Worm (Caenorhabditis elegans) whole organism, late embryonic: ENCODE measurements around the gene spp-24.

Experiments used
- ahr-1 ChIP-seq: sonication (generic microtip); optimal IDR thresholded peaks from 2 replicates; lab custom pipeline; 2016; ENCODE audit warnings: missing genetic modification characterization, missing compliant biosample characterization
- ama-1 ChIP-seq: fragments of 150-350 bp; optimal IDR thresholded peaks from 2 replicates; lab custom pipeline; 2014
- ceh-34 ChIP-seq: sonication (generic microtip); optimal IDR thresholded peaks from 2 replicates; lab custom pipeline; 2016; ENCODE audit warnings: mild to moderate bottlenecking, missing genetic modification characterization, missing compliant biosample characterization
- dve-1 ChIP-seq: sonication (generic microtip); optimal IDR thresholded peaks from 2 replicates; lab custom pipeline; 2017; ENCODE audit warnings: antibody characterized with exemption, mild to moderate bottlenecking, missing genetic modification characterization, missing compliant biosample characterization
- fkh-10 ChIP-seq: fragments of 150-350 bp; optimal IDR thresholded peaks from 2 replicates; lab custom pipeline; 2014; ENCODE audit warnings: missing biosample characterization, missing genetic modification reagents, missing genetic modification characterization
- mec-3 ChIP-seq: sonication (generic microtip); optimal IDR thresholded peaks from 2 replicates; lab custom pipeline; 2016; ENCODE audit warnings: borderline replicate concordance, missing genetic modification characterization, missing compliant biosample characterization
- nhr-11 ChIP-seq: fragments of 150-350 bp; optimal IDR thresholded peaks from 2 replicates; lab custom pipeline; 2014; ENCODE audit warnings: missing biosample characterization, missing genetic modification characterization
- pqm-1 ChIP-seq: sonication (generic microtip); optimal IDR thresholded peaks from 2 replicates; lab custom pipeline; 2016; ENCODE audit warnings: missing genetic modification characterization, missing compliant biosample characterization
- sox-4 ChIP-seq: sonication (generic microtip); optimal IDR thresholded peaks from 2 replicates; lab custom pipeline; 2017; ENCODE audit warnings: mild to moderate bottlenecking, missing genetic modification characterization, inconsistent platforms, missing compliant biosample characterization

DNA sequence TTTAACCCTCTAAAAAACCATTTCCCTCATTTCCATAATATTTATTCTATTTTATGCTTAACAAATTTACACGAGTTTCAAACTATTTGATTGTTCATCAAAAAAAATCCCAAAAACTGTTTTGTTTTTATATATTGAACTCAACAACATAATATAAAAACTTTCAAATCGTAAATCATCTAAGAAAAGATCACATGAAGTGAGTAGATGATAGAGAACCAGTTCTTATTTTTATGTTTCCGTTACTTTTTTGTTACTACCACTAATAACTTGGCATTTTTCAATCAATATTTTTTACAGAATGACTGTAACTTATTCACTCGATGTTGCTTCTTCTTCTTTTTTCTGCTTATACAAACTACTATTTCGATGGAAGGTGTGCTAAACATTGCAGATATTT, 26.7 kb downstream of the spp-24 start, which contains the start of gene best-3:
- no peak for TF ChIP-seq dve-1
- no peak for TF ChIP-seq nhr-11 (tag; lab: Kevin White, UChicago)
- TF ChIP-seq ahr-1: no peak
- TF ChIP-seq fkh-10 (GFP tag; lab: Kevin White, UChicago): no peak
- TF ChIP-seq ama-1 (lab: Kevin White, UChicago): no peak
- no peak for TF ChIP-seq pqm-1 (tag; lab: Kevin White, UChicago)
- TF ChIP-seq ceh-34 (tag; lab: Kevin White, UChicago): no peak
- no peak for TF ChIP-seq mec-3
- no peak for TF ChIP-seq sox-4 (tag; lab: Kevin White, UChicago)
